Worm (Caenorhabditis elegans) whole organism, dauer: Measurements from ENCODE around the gene osm-7.

ENCODE experiments used
- unc-62 ChIP-seq: sonication (generic microtip); optimal IDR thresholded peaks from 2 replicates; lab custom pipeline; 2017; ENCODE audit warnings: missing biosample characterization, missing genetic modification reagents, missing genetic modification characterization

The osm-7 gene

DNA sequence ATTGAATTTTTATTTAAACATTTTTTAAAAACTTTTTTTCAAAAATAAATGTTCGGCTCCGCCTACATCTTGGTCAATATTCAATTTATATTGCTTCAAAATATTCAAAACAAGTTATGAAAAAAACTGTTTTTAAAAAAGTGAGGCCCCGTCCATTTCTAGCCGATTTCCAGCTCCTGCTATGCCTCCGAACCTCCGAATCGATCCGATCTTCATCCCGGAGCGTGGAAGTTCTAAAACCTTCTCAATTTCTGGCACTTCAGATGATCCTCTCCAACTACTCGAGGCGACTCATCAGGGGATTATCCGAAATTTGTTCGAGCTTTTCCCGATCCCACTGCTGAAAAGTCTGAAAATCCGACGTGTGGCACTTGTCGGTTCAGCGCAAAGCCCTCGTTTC lies 38.2 kb downstream of the osm-7 start:
- no peak for TF ChIP-seq unc-62

DNA sequence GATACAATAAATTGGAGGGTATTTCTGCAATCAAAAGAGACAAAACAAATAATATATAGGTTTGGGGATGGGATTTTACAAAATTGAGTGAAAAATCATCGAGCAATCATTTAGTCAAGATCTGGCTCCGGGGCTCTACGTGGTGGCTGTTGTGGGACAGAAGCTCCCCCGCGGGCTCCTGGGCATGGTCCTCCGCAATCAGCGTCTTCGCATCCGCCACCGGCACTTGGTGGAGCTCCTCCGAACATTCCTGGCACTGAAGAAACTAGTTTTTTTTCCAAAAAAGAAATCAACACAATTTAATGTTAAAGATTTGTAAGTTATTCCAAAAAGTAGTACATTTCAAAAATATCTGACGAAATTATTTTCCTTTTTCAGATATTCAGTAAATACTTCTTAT lies 38.8 kb downstream of the osm-7 start:
- no peak for TF ChIP-seq unc-62

ce11 chrIII:13615530-13615929 lies 39.5 kb downstream of the osm-7 start:
- TF ChIP-seq unc-62 = no peak

DNA sequence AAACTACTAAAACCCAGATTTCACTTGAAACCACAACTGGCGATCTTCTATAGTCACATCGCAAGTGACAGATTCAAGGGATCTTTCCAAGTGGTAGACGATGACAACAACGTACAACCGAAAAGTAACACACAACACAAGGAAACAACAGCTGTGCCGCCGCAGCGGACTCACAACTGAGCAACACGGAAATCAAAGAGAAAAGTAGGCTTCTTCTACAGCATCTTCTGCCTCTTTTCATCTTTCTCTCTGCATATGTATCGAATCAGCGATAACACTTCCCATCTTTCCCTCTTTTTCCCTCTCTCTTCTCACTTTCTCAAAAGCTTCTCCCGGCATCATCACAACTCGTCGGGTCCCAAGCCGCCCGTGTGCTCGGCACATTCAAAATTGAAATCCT lies 40.8 kb downstream of the osm-7 start, which contains the start of gene T12D8.9:
Gene T12D8.9, plus strand, starts transcription at position 312 of the 400 bp plus-strand sequence.
- TF ChIP-seq unc-62 = no peak

DNA sequence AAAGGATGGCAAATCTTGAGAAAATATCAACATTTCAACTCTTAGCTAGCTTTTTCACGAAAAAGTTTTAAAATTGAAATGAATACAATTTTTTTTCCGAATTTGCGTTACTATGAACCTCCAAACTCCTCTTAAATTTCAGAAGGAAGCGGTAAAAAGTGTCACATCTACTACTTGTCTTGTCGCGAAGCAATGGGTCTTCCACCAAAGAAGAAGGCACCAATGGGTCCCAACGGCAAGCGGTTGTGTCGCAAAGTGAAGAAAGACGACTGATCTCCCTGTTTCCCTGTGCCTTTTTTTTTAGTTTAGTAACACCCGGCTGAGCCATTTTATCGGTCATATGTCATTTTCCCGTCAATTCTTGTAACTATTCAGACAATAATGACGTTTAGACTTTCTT lies 45.0 kb downstream of the osm-7 start:
- TF ChIP-seq unc-62 = no peak

DNA sequence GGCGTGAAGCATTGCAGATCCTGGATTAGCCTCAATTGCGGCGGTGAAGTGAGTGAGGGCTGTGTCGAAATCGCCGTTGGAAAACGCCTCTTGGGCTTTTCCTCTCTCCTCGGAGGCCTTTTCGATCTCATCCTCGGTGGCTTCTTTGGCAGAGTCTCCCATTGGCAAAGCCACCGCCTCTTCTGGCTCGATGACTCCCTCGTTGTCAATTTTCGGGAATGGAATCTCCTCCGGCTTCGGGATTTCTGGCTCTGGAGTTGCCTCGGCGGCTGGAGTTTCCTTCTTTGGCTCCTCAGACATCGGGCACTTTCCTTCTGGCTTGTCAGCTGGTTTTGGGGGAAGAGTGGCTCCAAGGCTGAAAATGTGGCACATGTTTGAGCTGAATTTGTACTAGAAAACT lies 45.7 kb downstream of the osm-7 start:
- no peak for TF ChIP-seq unc-62

DNA sequence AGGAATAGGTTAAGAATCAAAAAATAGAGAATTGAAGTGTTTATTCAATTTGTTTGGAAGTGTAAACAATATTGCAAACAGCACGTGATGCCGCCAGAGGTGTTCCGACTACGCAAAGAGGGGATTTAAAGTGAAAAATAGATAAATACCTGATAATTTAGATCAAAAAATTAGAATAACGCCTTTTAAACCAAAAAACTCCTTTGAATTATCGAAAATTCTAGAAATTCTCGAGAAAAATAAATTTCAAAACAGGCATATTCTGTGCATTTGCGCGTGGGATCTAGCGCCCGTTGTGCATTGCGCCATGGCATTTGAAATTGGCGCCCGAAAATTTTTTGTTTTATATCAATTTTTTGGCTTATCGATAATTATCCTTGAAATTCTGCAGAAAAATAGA lies 46.3 kb downstream of the osm-7 start, which contains the start of gene hip-1:
Gene hip-1, minus strand, starts transcription at position 225 of the 400 bp plus-strand sequence.
- TF ChIP-seq unc-62 = no peak

DNA sequence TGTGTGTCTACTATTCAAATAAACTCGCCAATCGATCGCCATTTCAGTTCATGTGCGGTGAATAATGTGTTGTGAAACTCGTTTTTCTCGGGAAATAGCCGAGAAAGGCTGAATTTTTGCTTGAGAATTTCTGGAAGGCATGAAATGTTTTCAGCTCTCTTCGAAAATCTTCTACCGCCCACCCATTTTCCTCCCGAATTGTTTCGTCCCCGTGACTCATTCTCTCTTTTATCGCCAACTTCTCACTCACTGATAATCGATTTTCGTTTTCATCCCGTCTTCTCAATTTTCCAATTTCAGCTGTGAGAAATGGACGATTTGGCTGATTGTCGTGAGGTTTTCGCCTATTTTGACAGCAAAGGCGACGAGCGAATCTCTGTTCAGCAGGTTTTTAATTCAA lies 47.0 kb downstream of the osm-7 start, which contains the start of gene mlc-5:
Gene mlc-5, plus strand, starts transcription at position 301 of the 400 bp plus-strand sequence.
- no peak for TF ChIP-seq unc-62

- no peak for TF ChIP-seq unc-62
These were observed 48.2 kb downstream of the osm-7 start, which contains the start of gene taf-9 for ce11 chrIII:13624226-13624625. Gene taf-9, plus strand, starts transcription at chrIII:13624276.

DNA sequence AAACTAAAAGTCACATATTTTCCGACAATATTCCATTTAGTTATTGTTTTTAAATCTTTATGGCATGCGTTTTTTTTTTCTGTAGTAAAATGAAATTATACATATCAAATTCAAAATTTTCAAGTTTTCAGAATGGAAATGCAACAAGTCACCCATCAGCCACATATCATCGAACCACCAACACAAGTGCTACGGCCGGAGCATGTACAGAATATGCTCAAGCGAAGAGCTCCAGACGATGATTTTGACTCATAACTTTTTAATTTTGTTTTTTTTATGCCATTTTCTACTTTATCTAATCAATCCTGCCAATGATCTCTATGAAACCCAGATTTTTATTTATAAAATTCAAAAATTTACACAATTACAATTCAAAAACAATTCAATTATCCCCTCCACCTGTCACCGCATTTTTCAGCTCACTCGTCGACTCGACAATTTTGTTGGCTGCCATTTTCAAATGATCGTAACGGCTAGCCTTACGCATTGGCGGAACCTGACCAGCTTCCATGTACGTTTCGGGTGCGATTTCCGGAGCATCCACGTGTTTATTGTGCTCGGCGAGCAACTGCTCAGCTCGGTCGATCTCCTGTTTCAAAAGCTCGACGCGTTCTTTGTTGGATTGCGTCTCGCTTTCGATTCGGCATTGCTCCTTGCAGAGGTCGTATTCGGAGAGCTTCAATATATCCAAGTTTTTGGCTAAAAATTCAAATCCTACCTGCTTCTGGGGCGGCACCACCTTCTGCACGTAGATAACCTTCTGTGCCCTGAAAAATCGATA lies 49.9 kb downstream of the osm-7 start:
- no peak for TF ChIP-seq unc-62

DNA sequence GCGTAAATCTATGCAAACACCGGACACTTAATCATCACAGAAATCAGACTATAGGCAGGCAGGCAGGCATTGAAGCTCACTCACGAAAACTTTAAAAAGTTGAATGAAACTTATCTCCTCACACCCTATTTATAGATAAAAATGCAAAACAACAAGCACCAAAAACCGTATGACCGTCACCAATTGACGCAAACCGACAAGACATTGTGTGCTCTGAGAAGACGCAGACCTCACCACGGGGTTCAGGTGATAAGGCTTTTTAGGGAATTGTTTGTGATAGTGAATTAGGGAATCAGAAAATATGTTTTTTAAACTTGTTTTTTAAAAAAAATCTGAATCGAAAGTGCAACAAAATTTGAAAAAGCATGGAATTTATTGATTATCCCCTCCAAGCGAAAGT lies 50.7 kb downstream of the osm-7 start, which contains the start of gene T12D8.5:
Gene T12D8.5, minus strand, starts transcription at position 95 of the 400 bp plus-strand sequence.
- TF ChIP-seq unc-62 = no peak
